Worm (Caenorhabditis elegans): ENCODE data around the gene M199.8.

The M199.8 gene

DNA sequence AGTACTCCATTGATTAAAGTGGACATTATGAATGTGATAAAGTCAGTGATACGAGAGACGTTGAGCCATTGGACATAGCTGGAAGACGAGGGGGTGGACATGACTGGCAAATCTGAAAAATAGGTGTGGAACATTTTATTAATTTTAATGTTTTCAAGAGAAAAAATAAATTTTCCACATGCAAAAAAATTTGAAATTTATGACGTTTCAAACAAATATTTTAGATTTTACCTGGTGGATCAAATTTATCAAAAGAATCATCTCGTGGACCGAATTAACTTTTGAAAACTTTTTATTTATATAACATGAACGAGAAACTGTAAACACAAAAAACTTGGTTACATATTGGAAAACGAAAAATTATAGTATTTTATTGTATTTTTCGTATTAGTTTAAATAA, 13.3 kb upstream of the M199.8 start, which contains the start of gene str-78:
Gene str-78, minus strand, starts transcription at position 101 of the 400 bp plus-strand sequence.
- no peak for TF ChIP-seq ceh-39 (tag; optimal IDR thresholded peaks at IDR 0.05)
- no peak for TF ChIP-seq nhr-237 (tag; optimal IDR thresholded peaks at IDR 0.05)
- no peak for TF ChIP-seq drap-1 (GFP tag; optimal IDR thresholded peaks at IDR 0.05)
- no peak for TF ChIP-seq mep-1 (tag; optimal IDR thresholded peaks at IDR 0.05)
- no peak for TF ChIP-seq elt-3 (tag; optimal IDR thresholded peaks at IDR 0.05)
- TF ChIP-seq cnd-1 (tag; optimal IDR thresholded peaks at IDR 0.05): no peak
- no peak for TF ChIP-seq nhr-2 (tag; optimal IDR thresholded peaks at IDR 0.05)
- no peak for TF ChIP-seq ceh-43 (GFP tag; optimal IDR thresholded peaks at IDR 0.05)

DNA sequence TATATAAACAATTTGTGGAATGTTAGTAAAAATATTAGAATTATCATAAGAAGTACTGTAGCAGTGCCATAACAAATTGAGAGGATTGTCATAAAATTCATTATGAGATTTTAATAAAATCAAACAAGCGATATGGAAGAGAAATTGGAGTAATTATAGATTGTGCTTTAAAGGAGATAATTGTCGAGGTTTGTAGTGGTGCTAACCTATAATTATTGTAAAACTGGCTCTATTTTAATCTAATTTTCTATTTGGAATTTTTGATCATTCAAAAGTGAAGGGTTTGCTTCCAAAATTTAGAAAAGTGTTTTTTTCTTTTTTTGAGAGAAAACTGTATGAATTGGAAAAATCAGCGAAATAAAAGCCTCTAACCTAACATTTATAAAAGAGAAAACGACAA, 7.0 kb upstream of the M199.8 start, which contains the start of gene srg-51:
Gene srg-51, minus strand, starts transcription at position 101 of the 400 bp plus-strand sequence.
- no peak for TF ChIP-seq unc-120 (tag; optimal IDR thresholded peaks at IDR 0.05; ENCODE audit: poor library complexity, severe bottlenecking)
- TF ChIP-seq flh-1 (GFP tag; optimal IDR thresholded peaks at IDR 0.05): no peak
- TF ChIP-seq lin-32 (GFP tag; optimal IDR thresholded peaks at IDR 0.05): no peak
- TF ChIP-seq sptf-1 (tag; optimal IDR thresholded peaks at IDR 0.05): no peak
- TF ChIP-seq nhr-237 (tag; optimal IDR thresholded peaks at IDR 0.05): no peak
- no peak for TF ChIP-seq zip-8 (tag; optimal IDR thresholded peaks at IDR 0.05)
- TF ChIP-seq elt-3 (tag; optimal IDR thresholded peaks at IDR 0.05): no peak
- TF ChIP-seq pha-4 (tag; optimal IDR thresholded peaks at IDR 0.05): no peak
- TF ChIP-seq nhr-76 (tag; optimal IDR thresholded peaks at IDR 0.05): no peak
- no peak for TF ChIP-seq elt-1 (tag; optimal IDR thresholded peaks at IDR 0.05; ENCODE audit: borderline replicate concordance, insufficient read depth)
- TF ChIP-seq ztf-11 (tag; optimal IDR thresholded peaks at IDR 0.05): no peak
- no peak for TF ChIP-seq cnd-1 (tag; optimal IDR thresholded peaks at IDR 0.05)
- TF ChIP-seq ces-1 (GFP tag; optimal IDR thresholded peaks at IDR 0.05): no peak
- TF ChIP-seq tbx-8 (GFP tag; optimal IDR thresholded peaks at IDR 0.05): no peak
- TF ChIP-seq mep-1 (tag; optimal IDR thresholded peaks at IDR 0.05): no peak
- TF ChIP-seq lin-13 (tag; optimal IDR thresholded peaks at IDR 0.05): no peak
- TF ChIP-seq mab-5 (tag; optimal IDR thresholded peaks at IDR 0.05): no peak
- no peak for TF ChIP-seq ceh-43 (GFP tag; optimal IDR thresholded peaks at IDR 0.05)
- TF ChIP-seq drap-1 (GFP tag; optimal IDR thresholded peaks at IDR 0.05): no peak
- no peak for TF ChIP-seq hlh-1 (tag; optimal IDR thresholded peaks at IDR 0.05)

DNA sequence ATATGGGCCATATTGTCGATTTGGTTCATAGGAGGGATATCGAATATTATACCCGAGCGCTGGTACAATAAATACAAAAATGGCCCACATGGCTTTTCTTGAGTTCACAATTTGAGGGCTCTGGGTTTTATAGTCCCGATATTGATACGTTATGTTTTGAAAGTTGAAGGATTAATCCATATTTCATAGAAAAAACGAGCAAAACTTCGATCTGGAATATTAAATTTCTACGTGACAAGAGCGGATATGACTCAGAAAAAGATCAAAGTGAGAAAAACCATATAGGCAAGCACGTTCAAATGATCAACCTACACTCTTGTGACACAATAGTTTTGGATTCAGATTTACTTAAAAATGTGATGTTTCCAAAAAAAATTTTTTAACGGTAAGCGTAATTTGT, 2.1 kb downstream of the M199.8 start, which contains the start of gene col-135:
Gene col-135, minus strand, starts transcription at position 101 of the 400 bp plus-strand sequence.
- no peak for TF ChIP-seq blmp-1 (tag; optimal IDR thresholded peaks at IDR 0.05)
- no peak for TF ChIP-seq ztf-11 (tag; optimal IDR thresholded peaks at IDR 0.05)
- TF ChIP-seq unc-120 (tag; optimal IDR thresholded peaks at IDR 0.05; ENCODE audit: poor library complexity, severe bottlenecking): no peak
- no peak for TF ChIP-seq lsy-2 (tag; optimal IDR thresholded peaks at IDR 0.05)
- TF ChIP-seq hlh-1 (tag; optimal IDR thresholded peaks at IDR 0.05): no peak
- TF ChIP-seq drap-1 (GFP tag; optimal IDR thresholded peaks at IDR 0.05): no peak
- TF ChIP-seq ham-2 (GFP tag; optimal IDR thresholded peaks at IDR 0.05): no peak
- no peak for TF ChIP-seq nhr-2 (tag; optimal IDR thresholded peaks at IDR 0.05)
- no peak for TF ChIP-seq sptf-1 (tag; optimal IDR thresholded peaks at IDR 0.05)
- no peak for TF ChIP-seq elt-1 (tag; optimal IDR thresholded peaks at IDR 0.05; ENCODE audit: borderline replicate concordance, insufficient read depth)
- no peak for TF ChIP-seq nhr-76 (tag; optimal IDR thresholded peaks at IDR 0.05)
- TF ChIP-seq mab-5 (tag; optimal IDR thresholded peaks at IDR 0.05): no peak
- no peak for TF ChIP-seq flh-1 (GFP tag; optimal IDR thresholded peaks at IDR 0.05)
- no peak for TF ChIP-seq elt-3 (tag; optimal IDR thresholded peaks at IDR 0.05)
- no peak for TF ChIP-seq nhr-28 (tag; optimal IDR thresholded peaks at IDR 0.05)
- TF ChIP-seq mep-1 (tag; optimal IDR thresholded peaks at IDR 0.05): no peak
- TF ChIP-seq nhr-12 (tag; optimal IDR thresholded peaks at IDR 0.05): no peak
- TF ChIP-seq tbx-8 (GFP tag; optimal IDR thresholded peaks at IDR 0.05): no peak

DNA sequence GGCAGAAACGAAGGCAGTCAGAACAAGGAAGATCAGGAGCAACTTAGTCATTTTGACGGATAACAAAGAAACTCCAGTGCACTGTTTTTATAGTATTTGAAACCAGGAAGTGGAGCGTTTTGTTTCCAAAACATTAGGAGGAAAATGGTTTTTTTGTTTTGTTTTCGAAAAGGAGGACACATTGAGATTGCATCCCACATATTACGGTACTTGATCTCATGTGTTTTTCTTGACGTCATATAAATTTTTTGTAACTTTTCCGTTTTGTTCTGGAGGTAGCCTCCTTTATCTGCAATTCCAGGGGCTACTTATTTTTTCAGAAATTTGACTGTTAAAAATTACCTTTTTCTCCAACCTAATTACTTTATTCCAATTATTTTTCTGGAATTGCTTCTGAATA, 6.1 kb downstream of the M199.8 start, which contains the start of gene M199.9:
Gene M199.9, minus strand, starts transcription at position 101 of the 400 bp plus-strand sequence.
- TF ChIP-seq cnd-1 (tag; optimal IDR thresholded peaks at IDR 0.05): no peak
- no peak for TF ChIP-seq ceh-39 (tag; optimal IDR thresholded peaks at IDR 0.05)
- no peak for TF ChIP-seq zip-8 (tag; optimal IDR thresholded peaks at IDR 0.05)
- TF ChIP-seq ceh-43 (GFP tag; optimal IDR thresholded peaks at IDR 0.05): no peak
- no peak for TF ChIP-seq nhr-28 (tag; optimal IDR thresholded peaks at IDR 0.05)
- no peak for TF ChIP-seq bed-3 (GFP tag; optimal IDR thresholded peaks at IDR 0.05)
- TF ChIP-seq drap-1 (GFP tag; optimal IDR thresholded peaks at IDR 0.05): no peak
- no peak for TF ChIP-seq ces-1 (GFP tag; optimal IDR thresholded peaks at IDR 0.05)
- TF ChIP-seq unc-120 (tag; optimal IDR thresholded peaks at IDR 0.05; ENCODE audit: poor library complexity, severe bottlenecking): no peak
- no peak for TF ChIP-seq pha-4 (tag; optimal IDR thresholded peaks at IDR 0.05)
- TF ChIP-seq elt-3 (tag; optimal IDR thresholded peaks at IDR 0.05): no peak
- TF ChIP-seq nhr-2 (tag; optimal IDR thresholded peaks at IDR 0.05): no peak
- TF ChIP-seq mls-2 (tag; optimal IDR thresholded peaks at IDR 0.05): no peak
- no peak for TF ChIP-seq nhr-76 (tag; optimal IDR thresholded peaks at IDR 0.05)
- TF ChIP-seq blmp-1 (tag; optimal IDR thresholded peaks at IDR 0.05): no peak
- no peak for TF ChIP-seq lin-32 (GFP tag; optimal IDR thresholded peaks at IDR 0.05)
- TF ChIP-seq hlh-1 (tag; optimal IDR thresholded peaks at IDR 0.05): no peak
